Worm (Caenorhabditis elegans) whole organism, midembryonic: ENCODE measurements around the gene T02H6.8.

ENCODE experiments used
- flt-1 ChIP-seq: fragments of 200-800 bp; sonication (Bioruptor generic); IDR thresholded peaks from 2 replicates; pipeline ENCODE4 v1.3.6; 2022; ENCODE audit warnings: missing genetic modification characterization, missing compliant biosample characterization
- tab-1 ChIP-seq: fragments of 200-800 bp; sonication (Bioruptor generic); IDR thresholded peaks from 2 replicates; pipeline ENCODE4 v1.3.6; 2022; ENCODE audit warnings: missing genetic modification characterization, missing compliant biosample characterization

ce11 chrII:675303-675702, 5.3 kb upstream of the T02H6.8 start, which contains the start of gene Y39F10C.1:
- TF ChIP-seq tab-1 (GFP tag; lab: Robert Waterston, UW), result no peak
- no peak for TF ChIP-seq flt-1
